Worm (Caenorhabditis elegans): ENCODE results near the gene K01H12.4.

DNA sequence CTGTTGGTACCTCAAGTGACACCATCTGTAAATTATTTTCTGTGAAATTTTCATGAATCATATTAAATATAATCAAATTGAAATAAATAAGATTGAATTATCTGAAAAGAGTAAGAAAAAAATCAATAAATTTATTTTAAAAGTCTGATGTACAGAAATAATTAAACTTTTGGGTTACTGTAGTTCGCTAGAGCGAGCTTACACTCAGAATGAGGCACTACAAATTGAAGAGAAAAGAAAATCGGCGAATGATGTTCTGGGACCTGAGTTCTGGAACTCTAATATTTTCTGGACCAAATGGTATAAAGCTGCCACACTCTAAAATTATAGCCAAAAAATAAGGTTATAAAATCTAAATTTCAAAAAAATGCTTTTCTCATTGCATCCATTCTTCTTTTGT is 21.0 kb downstream of the K01H12.4 start:
- TF ChIP-seq nhr-232 (tag; optimal IDR thresholded peaks at IDR 0.05), result no peak
- no peak for TF ChIP-seq lin-11 (tag; optimal IDR thresholded peaks at IDR 0.05)
- no peak for TF ChIP-seq nhr-11 (tag; optimal IDR thresholded peaks at IDR 0.05)
- no peak for TF ChIP-seq ceh-45 (GFP tag; IDR thresholded peaks at IDR 0.05)
- TF ChIP-seq unc-55 (GFP tag; optimal IDR thresholded peaks at IDR 0.05), result no peak
- TF ChIP-seq elt-2 (tag; optimal IDR thresholded peaks at IDR 0.05), result no peak
- no peak for TF ChIP-seq pax-1 (tag; optimal IDR thresholded peaks at IDR 0.05)
- TF ChIP-seq sdc-2 (tag; optimal IDR thresholded peaks at IDR 0.05), result no peak
- no peak for TF ChIP-seq F13H6.1 (tag; optimal IDR thresholded peaks at IDR 0.05)
- TF ChIP-seq pqm-1 (tag; optimal IDR thresholded peaks at IDR 0.05), result no peak
- TF ChIP-seq T23F11.4 (GFP tag; optimal IDR thresholded peaks at IDR 0.05), result no peak
- TF ChIP-seq ceh-48 (tag; optimal IDR thresholded peaks at IDR 0.05), result no peak
- TF ChIP-seq sox-2 (GFP tag; IDR thresholded peaks at IDR 0.05), result no peak
- no peak for TF ChIP-seq pha-4 (tag; optimal IDR thresholded peaks at IDR 0.05)
